Worm (Caenorhabditis elegans): ENCODE measurements around the gene amt-1.

ce11 chrX:4524844-4525243 is 46.4 kb upstream of the amt-1 start:
- TF ChIP-seq hmg-1.2 (GFP tag; IDR thresholded peaks at IDR 0.05) (no peak), nhr-90 (tag; optimal IDR thresholded peaks at IDR 0.05) (no peak), ceh-27 (GFP tag; optimal IDR thresholded peaks at IDR 0.05) (no peak)
